Worm (Caenorhabditis elegans) whole organism, young adult: Measurements from ENCODE around the gene srj-50.

Source experiments
- D2030.7 ChIP-seq: fragments of 200-800 bp; sonication (Bioruptor generic); IDR thresholded peaks from 2 replicates; pipeline ENCODE4 v1.3.6; 2022; ENCODE audit warnings: missing genetic modification reagents, missing genetic modification characterization, missing compliant biosample characterization
- F22D6.2 ChIP-seq: sonication (generic microtip); optimal IDR thresholded peaks from 2 replicates; lab custom pipeline; 2016; ENCODE audit warnings: mild to moderate bottlenecking, missing genetic modification characterization, missing compliant biosample characterization
- F49E8.2 ChIP-seq: sonication (generic microtip); optimal IDR thresholded peaks from 3 replicates; lab custom pipeline; 2017; ENCODE audit warnings: missing genetic modification characterization, mild to moderate bottlenecking, missing compliant biosample characterization, antibody characterized with exemption, moderate library complexity; ENCODE audit not compliant: insufficient read depth
- F57A8.1 ChIP-seq: fragments of 200-800 bp; sonication (Bioruptor generic); optimal IDR thresholded peaks from 2 replicates; lab custom pipeline; 2018; ENCODE audit warnings: mild to moderate bottlenecking, missing genetic modification characterization, moderate library complexity, missing compliant biosample characterization
- F57C9.4 ChIP-seq: sonication (generic microtip); optimal IDR thresholded peaks from 2 replicates; lab custom pipeline; 2017; ENCODE audit warnings: mild to moderate bottlenecking, missing genetic modification characterization, missing compliant biosample characterization
- Y53G8AR.9 ChIP-seq: fragments of 200-800 bp; sonication (Bioruptor generic); conservative IDR thresholded peaks from 2 replicates; pipeline ENCODE4 v1.3.6; 2022; ENCODE audit warnings: missing genetic modification reagents, missing genetic modification characterization, missing compliant biosample characterization
- Y79H2A.3 ChIP-seq: fragments of 200-800 bp; sonication (Bioruptor generic); conservative IDR thresholded peaks from 2 replicates; pipeline ENCODE4 v1.3.6; 2022; ENCODE audit warnings: missing genetic modification reagents, missing genetic modification characterization, missing compliant biosample characterization
- akir-1 ChIP-seq: fragments of 200-800 bp; sonication (Bioruptor generic); optimal IDR thresholded peaks from 2 replicates; lab custom pipeline; 2018; ENCODE audit warnings: mild to moderate bottlenecking, missing genetic modification characterization, moderate library complexity, missing compliant biosample characterization
- attf-5 ChIP-seq: fragments of 200-800 bp; sonication (Bioruptor generic); optimal IDR thresholded peaks from 2 replicates; lab custom pipeline; 2018; ENCODE audit warnings: mild to moderate bottlenecking, missing genetic modification characterization, missing compliant biosample characterization
- ceh-58 ChIP-seq: fragments of 200-800 bp; sonication (Bioruptor generic); IDR thresholded peaks from 2 replicates; pipeline ENCODE4 v1.3.6; 2022; ENCODE audit warnings: missing genetic modification characterization, missing compliant biosample characterization
- ceh-91 ChIP-seq: fragments of 200-800 bp; sonication (Bioruptor generic); IDR thresholded peaks from 2 replicates; pipeline ENCODE4 v1.3.6; 2022; ENCODE audit warnings: missing genetic modification reagents, missing genetic modification characterization, missing compliant biosample characterization
- chd-7 ChIP-seq: sonication (generic microtip); optimal IDR thresholded peaks from 2 replicates; lab custom pipeline; 2016; ENCODE audit warnings: mild to moderate bottlenecking, missing genetic modification characterization, moderate library complexity, missing compliant biosample characterization
- egl-44 ChIP-seq: fragments of 200-800 bp; sonication (Bioruptor generic); IDR thresholded peaks from 2 replicates; pipeline ENCODE4 v1.3.6; 2022; ENCODE audit warnings: missing genetic modification reagents, missing genetic modification characterization, missing compliant biosample characterization
- egrh-3 ChIP-seq: fragments of 200-800 bp; sonication (Bioruptor generic); IDR thresholded peaks from 2 replicates; pipeline ENCODE4 v1.3.6; 2022; ENCODE audit warnings: missing genetic modification reagents, missing genetic modification characterization, missing compliant biosample characterization
- ets-4 ChIP-seq: fragments of 200-800 bp; sonication (Bioruptor generic); optimal IDR thresholded peaks from 2 replicates; lab custom pipeline; 2018; ENCODE audit warnings: mild to moderate bottlenecking, missing genetic modification characterization, missing compliant biosample characterization
- gei-17 ChIP-seq: fragments of 200-800 bp; sonication (Bioruptor generic); optimal IDR thresholded peaks from 2 replicates; lab custom pipeline; 2018; ENCODE audit warnings: mild to moderate bottlenecking, missing genetic modification characterization, missing compliant biosample characterization
- hmg-20 ChIP-seq: fragments of 200-800 bp; sonication (Bioruptor generic); IDR thresholded peaks from 2 replicates; pipeline ENCODE4 v1.3.6; 2022; ENCODE audit warnings: missing genetic modification reagents, missing genetic modification characterization, missing compliant biosample characterization
- hsf-1 ChIP-seq: fragments of 200-800 bp; sonication (Bioruptor generic); IDR thresholded peaks from 2 replicates; pipeline ENCODE4 v1.3.6; 2022; ENCODE audit warnings: missing genetic modification reagents, missing genetic modification characterization, missing compliant biosample characterization
- let-526 ChIP-seq: fragments of 200-800 bp; sonication (Bioruptor generic); IDR thresholded peaks from 2 replicates; pipeline ENCODE4 v1.3.6; 2022; ENCODE audit warnings: missing genetic modification reagents, missing genetic modification characterization, missing compliant biosample characterization
- let-607 ChIP-seq, 2 experiments: fragments of 200-800 bp in 1 of 2; sonication (Bioruptor generic) in 1 of 2; sonication (generic microtip) in 1 of 2; optimal IDR thresholded peaks; 2 replicates each; lab custom pipeline; 2016 to 2018; ENCODE audit warnings: mild to moderate bottlenecking in 2 of 2, missing compliant biosample characterization in 2 of 2, missing genetic modification characterization in 2 of 2, moderate library complexity in 2 of 2, missing genotype in 1 of 2
- lin-26 ChIP-seq: fragments of 200-800 bp; sonication (Bioruptor generic); IDR thresholded peaks from 2 replicates; pipeline ENCODE4 v1.3.6; 2022; ENCODE audit warnings: missing genetic modification reagents, missing genetic modification characterization, missing compliant biosample characterization
- lin-40 ChIP-seq: sonication (generic microtip); optimal IDR thresholded peaks from 2 replicates; lab custom pipeline; 2016; ENCODE audit warnings: missing genetic modification characterization, mild to moderate bottlenecking, missing compliant biosample characterization, missing genotype, missing genetic modification reagents
- lsy-27 ChIP-seq: sonication (generic microtip); optimal IDR thresholded peaks from 2 replicates; lab custom pipeline; 2017; ENCODE audit warnings: missing genetic modification characterization, mild to moderate bottlenecking, missing compliant biosample characterization, antibody characterized with exemption, missing genotype, borderline replicate concordance; ENCODE audit not compliant: insufficient read depth
- madf-3 ChIP-seq: fragments of 200-800 bp; sonication (Bioruptor generic); IDR thresholded peaks from 2 replicates; pipeline ENCODE4 v1.3.6; 2022; ENCODE audit warnings: missing genetic modification reagents, missing genetic modification characterization, missing compliant biosample characterization
- mcd-1 ChIP-seq: fragments of 200-800 bp; sonication (Bioruptor generic); IDR thresholded peaks from 2 replicates; pipeline ENCODE4 v1.3.6; 2022; ENCODE audit warnings: missing genetic modification reagents, missing genetic modification characterization, missing compliant biosample characterization
- mxl-1 ChIP-seq: sonication (generic microtip); optimal IDR thresholded peaks from 2 replicates; lab custom pipeline; 2016; ENCODE audit warnings: missing genetic modification characterization, missing compliant biosample characterization
- nfya-1 ChIP-seq: sonication (generic microtip); optimal IDR thresholded peaks from 2 replicates; lab custom pipeline; 2017; ENCODE audit warnings: antibody characterized with exemption, missing compliant biosample characterization, missing genetic modification characterization, borderline replicate concordance; ENCODE audit not compliant: insufficient read depth
- nhr-120 ChIP-seq: fragments of 200-800 bp; sonication (Bioruptor generic); IDR thresholded peaks from 2 replicates; pipeline ENCODE4 v1.3.6; 2022; ENCODE audit warnings: missing genetic modification characterization, missing compliant biosample characterization
- nhr-179 ChIP-seq: sonication (generic microtip); optimal IDR thresholded peaks from 2 replicates; lab custom pipeline; 2016; ENCODE audit warnings: mild to moderate bottlenecking, missing genetic modification characterization, missing compliant biosample characterization
- nhr-80 ChIP-seq: sonication (generic microtip); optimal IDR thresholded peaks from 2 replicates; lab custom pipeline; 2016; ENCODE audit warnings: missing genetic modification characterization, missing compliant biosample characterization
- nhr-90 ChIP-seq: sonication (generic microtip); optimal IDR thresholded peaks from 2 replicates; lab custom pipeline; 2016; ENCODE audit warnings: missing genotype, mild to moderate bottlenecking, missing genetic modification characterization, missing compliant biosample characterization
- rpc-1 ChIP-seq, 2 experiments: fragments of 150-350 bp in 1 of 2; sonication (generic microtip) in 1 of 2; optimal IDR thresholded peaks; 2 replicates each; lab custom pipeline; 2014 to 2018; ENCODE audit warnings: missing biosample characterization in 1 of 2, missing genetic modification characterization in 1 of 2, missing genetic modification reagents in 1 of 2, missing genotype in 1 of 2
- snpc-1.1 ChIP-seq: sonication (generic microtip); optimal IDR thresholded peaks from 2 replicates; lab custom pipeline; 2017; ENCODE audit warnings: missing genetic modification characterization, mild to moderate bottlenecking, missing compliant biosample characterization, antibody characterized with exemption, moderate library complexity, missing genotype, missing genetic modification reagents; ENCODE audit not compliant: insufficient read depth
- snpc-1.3 ChIP-seq: sonication (generic microtip); optimal IDR thresholded peaks from 2 replicates; lab custom pipeline; 2017; ENCODE audit warnings: missing genetic modification characterization, mild to moderate bottlenecking, missing compliant biosample characterization, antibody characterized with exemption, moderate library complexity, missing genotype, missing genetic modification reagents; ENCODE audit not compliant: insufficient read depth
- sptf-2 ChIP-seq: fragments of 200-800 bp; sonication (Bioruptor generic); optimal IDR thresholded peaks from 2 replicates; lab custom pipeline; 2018; ENCODE audit warnings: mild to moderate bottlenecking, missing genetic modification characterization, missing compliant biosample characterization
- xnd-1 ChIP-seq: sonication (generic microtip); optimal IDR thresholded peaks from 2 replicates; lab custom pipeline; 2016; ENCODE audit warnings: missing genotype, missing genetic modification reagents, missing genetic modification characterization, missing compliant biosample characterization
- zfh-2 ChIP-seq: fragments of 200-800 bp; sonication (Bioruptor generic); conservative IDR thresholded peaks from 2 replicates; pipeline ENCODE4 v1.3.6; 2022; ENCODE audit warnings: missing genetic modification reagents, missing genetic modification characterization, missing compliant biosample characterization

Gene srj-50

ce11 chrV:2832666-2833065 lies at the start of gene srj-50:
Gene srj-50 (plus strand): TSS chrV:2832966.
- no peak for TF ChIP-seq lsy-27 (tag; lab: Kevin White, UChicago)
- TF ChIP-seq Y53G8AR.9 (GFP tag; lab: Robert Waterston, UW): no peak
- TF ChIP-seq madf-3 (GFP tag; lab: Robert Waterston, UW): no peak
- no peak for TF ChIP-seq xnd-1 (tag; lab: Kevin White, UChicago)
- TF ChIP-seq snpc-1.1: no peak
- no peak for TF ChIP-seq Y79H2A.3 (GFP tag; lab: Robert Waterston, UW)
- TF ChIP-seq nhr-179 (tag; lab: Kevin White, UChicago): no peak
- TF ChIP-seq chd-7 (tag; lab: Kevin White, UChicago): no peak
- no peak for TF ChIP-seq snpc-1.3
- no peak for TF ChIP-seq mxl-1 (tag; lab: Kevin White, UChicago)

ce11 chrV:2792958-2793357 lies 39.8 kb upstream of the srj-50 start:
- TF ChIP-seq snpc-1.3: no peak
- no peak for TF ChIP-seq gei-17 (GFP tag; lab: Kevin White, UChicago)
- TF ChIP-seq ets-4 (GFP tag; lab: Kevin White, UChicago): no peak
- no peak for TF ChIP-seq F22D6.2
- TF ChIP-seq hmg-20 (GFP tag; lab: Robert Waterston, UW): no peak
- TF ChIP-seq F57A8.1 (GFP tag; lab: Kevin White, UChicago): no peak
- TF ChIP-seq F57C9.4 (tag; lab: Kevin White, UChicago): no peak
- TF ChIP-seq lin-40 (tag; lab: Kevin White, UChicago): no peak

ce11 chrV:2795998-2796397 lies 36.8 kb upstream of the srj-50 start, which contains the start of gene F54E2.2:
Gene F54E2.2 (plus strand): TSS chrV:2796298.
- TF ChIP-seq akir-1 (GFP tag; lab: Kevin White, UChicago) (no peak), D2030.7 (GFP tag; lab: Robert Waterston, UW) (no peak), nhr-120 (no peak), nfya-1 (tag; lab: Kevin White, UChicago) (no peak), ceh-58 (no peak), rpc-1 (optimal IDR thresholded peaks at IDR 0.05; lab: Kevin White, UChicago) (no peak), rpc-1 (tag; optimal IDR thresholded peaks at IDR 0.05; lab: Kevin White, UChicago) (no peak)
- TF ChIP-seq, all 124 proteins: peak for 0

ce11 chrV:2799172-2799869 lies 33.4 kb upstream of the srj-50 start:
- peak; percentile 60; the same call in 1 of the 2 replicates for TF ChIP-seq zfh-2 (GFP tag; lab: Robert Waterston, UW)
- TF ChIP-seq rpc-1 (optimal IDR thresholded peaks at IDR 0.05; lab: Kevin White, UChicago): peak; percentile 31
- no peak for TF ChIP-seq rpc-1 (tag; optimal IDR thresholded peaks at IDR 0.05; lab: Kevin White, UChicago)
- TF ChIP-seq lin-26 (GFP tag; lab: Robert Waterston, UW): 0 out of 2 replicates have a peak, but pooled peaks have one; percentile 24
- TF ChIP-seq ceh-91: no peak
- TF ChIP-seq nhr-80 (tag; lab: Kevin White, UChicago): no peak
- peak; percentile 93 for TF ChIP-seq hsf-1
- no peak for TF ChIP-seq egl-44

- TF ChIP-seq egrh-3 (GFP tag; lab: Robert Waterston, UW) (peak; percentile 11; the same call in 1 of the 2 replicates), zfh-2 (GFP tag; lab: Robert Waterston, UW) (peak; percentile 65; the same call in 1 of the 2 replicates), gei-17 (GFP tag; lab: Kevin White, UChicago) (no peak), F49E8.2 (no peak), mcd-1 (no peak), sptf-2 (no peak), let-607 (tag; optimal IDR thresholded peaks at IDR 0.05; lab: Kevin White, UChicago) (no peak), nhr-90 (tag; lab: Kevin White, UChicago) (no peak), let-526 (GFP tag; lab: Robert Waterston, UW) (no peak), attf-5 (GFP tag; lab: Kevin White, UChicago) (no peak)
Measured at ce11 chrV:2800676-2801075, 32.1 kb upstream of the srj-50 start.
